Fruit fly (Drosophila melanogaster) whole organism, pupa: ENCODE measurements around the gene Fer2LCH.

Source experiments
- CG12605 ChIP-seq: fragments of 200-800 bp; sonication (Bioruptor generic); IDR thresholded peaks from 2 replicates; pipeline ENCODE4 v1.3.6; 2022; ENCODE audit warnings: missing biosample characterization, missing genetic modification characterization
- CG13204 ChIP-seq: fragments of 200-800 bp; sonication (Bioruptor generic); optimal IDR thresholded peaks from 2 replicates; lab custom pipeline; 2018; ENCODE audit warnings: missing biosample characterization, mild to moderate bottlenecking, missing genetic modification characterization, moderate library complexity
- CG14655 ChIP-seq: fragments of 200-800 bp; sonication (Bioruptor generic); optimal IDR thresholded peaks from 3 replicates; lab custom pipeline; 2017; ENCODE audit warnings: mild to moderate bottlenecking, missing biosample characterization, missing genetic modification reagents, missing genetic modification characterization
- CG8159 ChIP-seq: fragments of 200-800 bp; sonication (Bioruptor generic); optimal IDR thresholded peaks from 3 replicates; lab custom pipeline; 2018; ENCODE audit warnings: missing biosample characterization, mild to moderate bottlenecking, missing genetic modification characterization, moderate library complexity
- CG9948 ChIP-seq: fragments of 200-800 bp; sonication (Bioruptor generic); optimal IDR thresholded peaks from 2 replicates; lab custom pipeline; 2018; ENCODE audit warnings: missing biosample characterization, mild to moderate bottlenecking, missing genetic modification characterization, moderate library complexity

DNA sequence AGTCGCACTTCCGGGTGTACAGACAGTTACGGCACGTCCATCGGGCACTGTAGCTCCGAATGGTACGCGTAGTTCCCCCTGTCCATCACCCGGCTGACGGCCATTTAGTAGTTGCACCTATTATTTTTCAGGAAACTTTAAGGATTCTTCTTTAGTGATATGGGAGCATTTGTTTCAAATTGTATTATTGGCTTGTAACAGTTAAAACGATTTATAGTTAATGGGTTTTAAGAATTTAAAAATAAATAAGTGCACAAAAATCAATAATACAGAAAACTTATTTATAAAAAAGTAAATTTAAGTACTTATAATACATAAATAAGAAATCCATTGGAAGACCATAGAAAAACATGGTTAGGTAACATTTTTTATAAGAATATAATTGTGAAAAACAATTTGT lies 35.3 kb downstream of the Fer2LCH start, which contains the start of the genes CG2217 and CG42740:
- TF ChIP-seq CG13204 (GFP tag; lab: Kevin White, UChicago) (no peak), CG14655 (GFP tag; lab: Kevin White, UChicago) (no peak), CG9948 (tag; lab: Kevin White, UChicago) (no peak), CG8159 (no peak), CG12605 (GFP tag; lab: Robert Waterston, UW) (no peak)
